Worm (Caenorhabditis elegans) whole organism, young adult: ENCODE data around the gene F23B12.1.

Source experiments
- F22D6.2 ChIP-seq: sonication (generic microtip); optimal IDR thresholded peaks from 2 replicates; lab custom pipeline; 2016; ENCODE audit warnings: mild to moderate bottlenecking, missing genetic modification characterization, missing compliant biosample characterization
- Y67H2A.10 ChIP-seq: fragments of 200-800 bp; sonication (Bioruptor generic); conservative IDR thresholded peaks from 2 replicates; pipeline ENCODE4 v1.3.6; 2022; ENCODE audit warnings: missing genetic modification reagents, missing genetic modification characterization, missing compliant biosample characterization
- ama-1 ChIP-seq, 3 experiments: fragments of 150-350 bp in 1 of 3; sonication (generic microtip) in 2 of 3; optimal IDR thresholded peaks; 2 replicates each; lab custom pipeline; 2014 to 2018; ENCODE audit warnings: missing biosample characterization in 2 of 3, missing genetic modification characterization in 2 of 3, missing genetic modification reagents in 2 of 3
- chd-7 ChIP-seq: sonication (generic microtip); optimal IDR thresholded peaks from 2 replicates; lab custom pipeline; 2016; ENCODE audit warnings: mild to moderate bottlenecking, missing genetic modification characterization, moderate library complexity, missing compliant biosample characterization
- dox-1 ChIP-seq: fragments of 200-800 bp; sonication (Bioruptor generic); IDR thresholded peaks from 2 replicates; pipeline ENCODE4 v1.3.6; 2022; ENCODE audit warnings: missing genetic modification reagents, missing genetic modification characterization, missing compliant biosample characterization
- dpl-1 ChIP-seq: fragments of 150-350 bp; optimal IDR thresholded peaks from 2 replicates; lab custom pipeline; 2014; ENCODE audit warnings: missing biosample characterization, missing genetic modification reagents, missing genetic modification characterization
- fkh-3 ChIP-seq: sonication (generic microtip); optimal IDR thresholded peaks from 2 replicates; lab custom pipeline; 2016; ENCODE audit warnings: mild to moderate bottlenecking, missing genetic modification characterization, missing compliant biosample characterization
- lin-54 ChIP-seq: fragments of 200-800 bp; sonication (Bioruptor generic); optimal IDR thresholded peaks from 2 replicates; lab custom pipeline; 2018; ENCODE audit warnings: mild to moderate bottlenecking, missing genetic modification characterization, missing compliant biosample characterization
- nfya-1 ChIP-seq: sonication (generic microtip); optimal IDR thresholded peaks from 2 replicates; lab custom pipeline; 2017; ENCODE audit warnings: antibody characterized with exemption, missing compliant biosample characterization, missing genetic modification characterization, borderline replicate concordance; ENCODE audit not compliant: insufficient read depth
- unc-62 ChIP-seq: fragments of 150-350 bp; optimal IDR thresholded peaks from 2 replicates; lab custom pipeline; 2014; ENCODE audit warnings: missing biosample characterization, missing genetic modification reagents, missing genetic modification characterization
- zfh-2 ChIP-seq: fragments of 200-800 bp; sonication (Bioruptor generic); conservative IDR thresholded peaks from 2 replicates; pipeline ENCODE4 v1.3.6; 2022; ENCODE audit warnings: missing genetic modification reagents, missing genetic modification characterization, missing compliant biosample characterization

DNA sequence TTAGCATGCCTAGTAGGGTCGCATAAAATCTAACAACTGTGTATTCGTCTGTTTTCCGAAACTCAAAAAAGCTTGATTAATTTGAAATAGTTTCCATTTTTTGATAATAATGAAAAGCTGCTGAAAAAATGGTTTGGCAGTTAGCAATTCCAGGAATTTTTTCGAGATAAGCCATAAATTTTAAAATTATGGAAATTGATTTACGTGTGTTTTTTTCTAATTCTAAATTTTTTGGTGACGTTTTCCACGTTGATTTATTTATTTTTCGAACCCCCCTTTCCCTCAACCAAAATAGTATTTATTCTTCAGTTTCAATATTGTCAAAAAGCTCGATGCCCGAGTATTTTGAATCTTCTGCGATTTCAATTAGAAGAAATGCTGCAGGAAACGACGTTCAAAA lies at the start of gene F23B12.1:
- no peak for TF ChIP-seq nfya-1 (tag; lab: Kevin White, UChicago)
- TF ChIP-seq F22D6.2 (tag; lab: Kevin White, UChicago), result no peak
- no peak for TF ChIP-seq chd-7 (tag; lab: Kevin White, UChicago)
- TF ChIP-seq fkh-3 (tag; lab: Kevin White, UChicago), result no peak
- no peak for TF ChIP-seq dox-1
- no peak for TF ChIP-seq Y67H2A.10 (GFP tag; lab: Robert Waterston, UW)
- TF ChIP-seq lin-54, result no peak
- TF ChIP-seq ama-1 (optimal IDR thresholded peaks at IDR 0.05; lab: Kevin White, UChicago), result no peak
- TF ChIP-seq ama-1 (GFP tag; optimal IDR thresholded peaks at IDR 0.05; lab: Kevin White, UChicago), result no peak
- TF ChIP-seq dpl-1 (GFP tag; lab: Kevin White, UChicago), result no peak
- TF ChIP-seq unc-62 (GFP tag; lab: Kevin White, UChicago), result no peak
- no peak for TF ChIP-seq zfh-2 (GFP tag; lab: Robert Waterston, UW)
